Fruit fly (Drosophila melanogaster) whole organism, prepupa: ENCODE measurements around the gene CG2604.

ENCODE experiments used
- CG10669 ChIP-seq: fragments of 200-800 bp; sonication (Bioruptor generic); optimal IDR thresholded peaks from 3 replicates; lab custom pipeline; 2018; ENCODE audit warnings: missing biosample characterization, mild to moderate bottlenecking, missing genetic modification characterization, moderate library complexity
- CG11902 ChIP-seq: fragments of 200-800 bp; sonication (Bioruptor generic); optimal IDR thresholded peaks from 3 replicates; lab custom pipeline; 2016; ENCODE audit warnings: missing biosample characterization, missing genetic modification characterization
- CG16779 ChIP-seq: fragments of 200-800 bp; sonication (Bioruptor generic); optimal IDR thresholded peaks from 3 replicates; lab custom pipeline; 2017; ENCODE audit warnings: missing biosample characterization, mild to moderate bottlenecking, missing genetic modification characterization
- CG3032 ChIP-seq: fragments of 200-800 bp; optimal IDR thresholded peaks from 2 replicates; lab custom pipeline; 2019; ENCODE audit warnings: missing biosample characterization, mild to moderate bottlenecking, missing genetic modification characterization, moderate library complexity
- CG3919 ChIP-seq: fragments of 200-800 bp; sonication (Bioruptor generic); optimal IDR thresholded peaks from 3 replicates; lab custom pipeline; 2016; ENCODE audit warnings: missing biosample characterization, missing genetic modification characterization
- CG6163 ChIP-seq: fragments of 200-800 bp; sonication (Bioruptor generic); IDR thresholded peaks from 3 replicates; pipeline ENCODE4 v1.3.6; 2022; ENCODE audit warnings: missing biosample characterization, missing genetic modification characterization
- CG6276 ChIP-seq: fragments of 200-800 bp; sonication (Bioruptor generic); optimal IDR thresholded peaks from 2 replicates; lab custom pipeline; 2017; ENCODE audit warnings: missing biosample characterization, mild to moderate bottlenecking, missing genetic modification characterization
- CG6792 ChIP-seq: fragments of 200-800 bp; sonication (Bioruptor generic); optimal IDR thresholded peaks from 3 replicates; lab custom pipeline; 2016; ENCODE audit warnings: missing biosample characterization, missing genetic modification characterization
- CG6808 ChIP-seq: fragments of 200-800 bp; sonication (Bioruptor generic); optimal IDR thresholded peaks from 3 replicates; lab custom pipeline; 2017; ENCODE audit warnings: missing biosample characterization, missing genetic modification characterization, mild to moderate bottlenecking, moderate library complexity, missing genetic modification reagents
- CG6854 ChIP-seq: fragments of 200-800 bp; sonication (Bioruptor generic); optimal IDR thresholded peaks from 2 replicates; lab custom pipeline; 2017; ENCODE audit warnings: missing biosample characterization, mild to moderate bottlenecking, missing genetic modification characterization
- CG8119 ChIP-seq: fragments of 200-800 bp; sonication (Bioruptor generic); IDR thresholded peaks from 3 replicates; pipeline ENCODE4 v1.3.6; 2022; ENCODE audit warnings: missing biosample characterization, missing genetic modification characterization
- CG8632 ChIP-seq: fragments of 200-800 bp; sonication (Bioruptor generic); optimal IDR thresholded peaks from 3 replicates; lab custom pipeline; 2016; ENCODE audit warnings: missing biosample characterization, missing genetic modification characterization
- CG9139 ChIP-seq: fragments of 200-800 bp; sonication (Bioruptor generic); optimal IDR thresholded peaks from 3 replicates; lab custom pipeline; 2017; ENCODE audit warnings: missing biosample characterization, mild to moderate bottlenecking, missing genetic modification characterization
- Eip78C ChIP-seq: fragments of 200-800 bp; sonication (Bioruptor generic); peaks from one replicate; lab custom pipeline; 2016; ENCODE audit warnings: missing biosample characterization, missing genetic modification characterization
- Eip93F ChIP-seq: fragments of 200-800 bp; sonication (Bioruptor generic); optimal IDR thresholded peaks from 2 replicates; lab custom pipeline; 2016; ENCODE audit warnings: missing biosample characterization, mild to moderate bottlenecking, missing genetic modification characterization
- Ets21C ChIP-seq: fragments of 200-800 bp; sonication (Bioruptor generic); optimal IDR thresholded peaks from 3 replicates; lab custom pipeline; 2016; ENCODE audit warnings: missing biosample characterization, missing genetic modification characterization
- Ets96B ChIP-seq: fragments of 200-800 bp; optimal IDR thresholded peaks from 2 replicates; lab custom pipeline; 2019; ENCODE audit warnings: missing biosample characterization, mild to moderate bottlenecking, missing genetic modification characterization, moderate library complexity
- Gug ChIP-seq: fragments of 200-800 bp; sonication (Bioruptor generic); IDR thresholded peaks from 2 replicates; pipeline ENCODE4 v1.3.6; 2022; ENCODE audit warnings: missing biosample characterization, missing genetic modification characterization
- Hr39 ChIP-seq: fragments of 200-800 bp; sonication (Bioruptor generic); optimal IDR thresholded peaks from 2 replicates; lab custom pipeline; 2016; ENCODE audit warnings: missing biosample characterization, missing genetic modification characterization
- Hr4 ChIP-seq: fragments of 200-800 bp; sonication (Bioruptor generic); optimal IDR thresholded peaks from 3 replicates; lab custom pipeline; 2016; ENCODE audit warnings: missing biosample characterization, missing genetic modification characterization
- Lpt ChIP-seq: fragments of 200-800 bp; sonication (Bioruptor generic); optimal IDR thresholded peaks from 3 replicates; lab custom pipeline; 2016; ENCODE audit warnings: missing biosample characterization, missing genetic modification characterization
- Met ChIP-seq: fragments of 200-800 bp; sonication (Bioruptor generic); optimal IDR thresholded peaks from 3 replicates; lab custom pipeline; 2016; ENCODE audit warnings: missing biosample characterization, missing genetic modification characterization
- Sox102F ChIP-seq: fragments of 200-800 bp; sonication (Bioruptor generic); optimal IDR thresholded peaks from 2 replicates; lab custom pipeline; 2016; ENCODE audit warnings: missing biosample characterization, mild to moderate bottlenecking, missing genetic modification characterization
- Sox15 ChIP-seq: fragments of 200-800 bp; sonication (Bioruptor generic); optimal IDR thresholded peaks from 3 replicates; lab custom pipeline; 2016; ENCODE audit warnings: missing biosample characterization, missing genetic modification characterization
- achi ChIP-seq: fragments of 200-800 bp; sonication (Bioruptor generic); optimal IDR thresholded peaks from 3 replicates; lab custom pipeline; 2016; ENCODE audit warnings: missing biosample characterization, missing genetic modification characterization
- acj6 ChIP-seq: fragments of 200-800 bp; sonication (Bioruptor generic); optimal IDR thresholded peaks from 3 replicates; lab custom pipeline; 2016; ENCODE audit warnings: missing biosample characterization, missing genetic modification characterization
- cyc ChIP-seq: fragments of 200-800 bp; sonication (Bioruptor generic); optimal IDR thresholded peaks from 3 replicates; lab custom pipeline; 2016; ENCODE audit warnings: missing biosample characterization, missing genetic modification characterization
- dac ChIP-seq: fragments of 200-800 bp; sonication (Bioruptor generic); optimal IDR thresholded peaks from 2 replicates; lab custom pipeline; 2017; ENCODE audit warnings: missing biosample characterization, mild to moderate bottlenecking, missing genetic modification characterization
- dsx ChIP-seq: fragments of 200-800 bp; optimal IDR thresholded peaks from 3 replicates; lab custom pipeline; 2019; ENCODE audit warnings: missing biosample characterization, mild to moderate bottlenecking, missing genetic modification characterization, moderate library complexity; ENCODE audit not compliant: poor library complexity, severe bottlenecking
- eg ChIP-seq: fragments of 200-800 bp; sonication (Bioruptor generic); IDR thresholded peaks from 3 replicates; pipeline ENCODE4 v1.3.6; 2022; ENCODE audit warnings: missing biosample characterization, missing genetic modification characterization
- fkh ChIP-seq: fragments of 200-800 bp; sonication (Bioruptor generic); optimal IDR thresholded peaks from 3 replicates; lab custom pipeline; 2017; ENCODE audit warnings: missing biosample characterization, mild to moderate bottlenecking, missing genetic modification characterization, moderate library complexity
- lz ChIP-seq: fragments of 200-800 bp; sonication (Bioruptor generic); optimal IDR thresholded peaks from 3 replicates; lab custom pipeline; 2016; ENCODE audit warnings: missing biosample characterization, missing genetic modification characterization
- net ChIP-seq: fragments of 200-800 bp; sonication (Bioruptor generic); optimal IDR thresholded peaks from 3 replicates; lab custom pipeline; 2016; ENCODE audit warnings: missing biosample characterization, missing genetic modification characterization
- pdm3 ChIP-seq: fragments of 200-800 bp; sonication (Bioruptor generic); optimal IDR thresholded peaks from 3 replicates; lab custom pipeline; 2016; ENCODE audit warnings: missing biosample characterization, missing genetic modification characterization
- spab ChIP-seq: fragments of 200-800 bp; sonication (Bioruptor generic); optimal IDR thresholded peaks from 2 replicates; lab custom pipeline; 2017; ENCODE audit warnings: missing biosample characterization, mild to moderate bottlenecking, missing genetic modification characterization, missing genetic modification reagents
- ss ChIP-seq, 2 experiments: fragments of 200-800 bp; sonication (Bioruptor generic); optimal IDR thresholded peaks; 2 replicates in 1 of 2; 3 replicates in 1 of 2; lab custom pipeline; 2017 to 2018; ENCODE audit warnings: mild to moderate bottlenecking in 2 of 2, missing biosample characterization in 2 of 2, missing genetic modification characterization in 2 of 2, moderate library complexity in 1 of 2
- svp ChIP-seq: fragments of 200-800 bp; sonication (Bioruptor generic); peaks from one replicate; lab custom pipeline; 2016; ENCODE audit warnings: missing biosample characterization, missing genetic modification characterization
- topi ChIP-seq: fragments of 200-800 bp; sonication (Bioruptor generic); optimal IDR thresholded peaks from 3 replicates; lab custom pipeline; 2016; ENCODE audit warnings: missing biosample characterization, missing genetic modification characterization
- vri ChIP-seq: fragments of 200-800 bp; sonication (Bioruptor generic); optimal IDR thresholded peaks from 3 replicates; lab custom pipeline; 2016; ENCODE audit warnings: missing biosample characterization, mild to moderate bottlenecking, missing genetic modification characterization

The CG2604 gene

DNA sequence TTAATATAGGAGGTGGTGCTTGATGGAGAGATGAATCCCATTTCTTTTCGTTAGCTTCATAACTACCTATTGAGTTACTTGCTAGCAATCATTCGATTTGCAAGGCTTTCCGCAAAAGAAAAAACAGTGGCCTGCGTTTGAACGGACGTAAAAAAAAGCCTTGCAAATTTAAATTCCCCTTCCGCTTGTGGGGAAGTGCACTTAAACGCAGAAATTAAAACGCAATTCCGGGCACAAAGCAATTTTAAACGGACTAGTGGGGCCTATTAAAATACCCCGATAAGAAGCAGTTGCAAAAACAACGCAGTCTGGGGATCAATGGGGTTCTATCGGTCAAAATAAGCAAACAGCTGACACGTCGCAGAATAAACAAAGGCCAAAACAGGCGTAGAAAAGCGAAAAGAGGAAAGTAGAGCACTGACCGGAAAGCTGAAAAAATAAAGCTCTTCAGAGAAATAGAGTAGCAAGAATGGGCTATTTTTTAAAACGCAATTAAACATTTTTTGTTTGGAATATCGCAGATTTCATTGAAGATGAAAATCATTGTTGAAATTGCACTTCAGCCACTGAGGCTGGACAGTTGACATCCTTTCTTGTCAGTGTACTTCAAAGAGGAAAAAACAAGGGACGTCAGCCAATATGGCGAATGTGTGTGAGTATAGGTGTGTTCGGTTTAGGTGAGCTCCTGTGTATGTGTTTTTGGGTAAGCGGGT lies 27.5 kb upstream of the CG2604 start (continued):
- TF ChIP-seq eg (GFP tag; lab: Robert Waterston, UW) (peak; percentile 77), ss (GFP tag; optimal IDR thresholded peaks at IDR 0.05; lab: Kevin White, UChicago) (peak in 1 of 2 experiments; percentile 58), CG10669 (GFP tag; lab: Kevin White, UChicago) (peak; percentile 68), Ets21C (GFP tag; lab: Kevin White, UChicago) (peak; percentile 7), Hr39 (peak; percentile 71), CG6163 (GFP tag; lab: Robert Waterston, UW) (peak; percentile 82), net (GFP tag; lab: Kevin White, UChicago) (peak; percentile 65), pdm3 (peak; percentile 67), CG8119 (GFP tag; lab: Robert Waterston, UW) (peak; percentile 73; the same call in 2 of the 3 replicates), CG11902 (peak; percentile 24), Gug (peak; percentile 52), fkh (no peak), CG6854 (GFP tag; lab: Kevin White, UChicago) (no peak), Sox15 (GFP tag; lab: Kevin White, UChicago) (peak; percentile 6), dsx (GFP tag; lab: Kevin White, UChicago) (peak; percentile 7), dac (peak; percentile 62), CG6276 (GFP tag; lab: Kevin White, UChicago) (peak; percentile 38), Hr4 (GFP tag; lab: Kevin White, UChicago) (peak; percentile 76), achi (GFP tag; lab: Kevin White, UChicago) (peak; percentile 60), cyc (GFP tag; lab: Kevin White, UChicago) (peak; percentile 66), Eip78C (peak; percentile 81), Sox102F (peak; percentile 57), CG8632 (GFP tag; lab: Kevin White, UChicago) (peak; percentile 27), Eip93F (peak; percentile 14), CG6792 (GFP tag; lab: Kevin White, UChicago) (peak; percentile 57)

DNA sequence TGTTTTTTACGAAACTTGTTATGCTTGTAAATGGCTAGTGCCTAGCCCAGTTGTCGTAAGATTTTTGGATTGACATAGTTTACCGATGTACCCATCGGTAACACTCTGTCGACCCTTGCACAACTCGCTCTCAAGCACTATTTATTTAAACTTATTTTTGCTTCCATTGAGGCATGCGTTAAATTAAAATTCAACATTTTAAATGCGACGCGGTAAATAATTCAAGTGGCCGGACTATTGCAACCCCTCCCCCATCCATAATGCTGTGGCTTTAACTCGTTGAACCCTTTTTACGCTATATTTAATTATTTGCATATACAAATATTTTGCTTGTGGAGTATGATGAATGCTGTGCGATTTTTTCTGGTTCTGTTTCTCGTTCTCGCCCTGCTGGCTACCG lies 26.1 kb upstream of the CG2604 start:
- TF ChIP-seq Eip78C (peak; percentile 61), CG3032 (tag; lab: Kevin White, UChicago) (peak; percentile 6), spab (GFP tag; lab: Kevin White, UChicago) (no peak)

- TF ChIP-seq spab (GFP tag; lab: Kevin White, UChicago) (no peak), dac (no peak), Ets96B (tag; lab: Kevin White, UChicago) (no peak), CG6808 (GFP tag; lab: Kevin White, UChicago) (no peak), cyc (GFP tag; lab: Kevin White, UChicago) (no peak), CG3919 (no peak), Eip78C (peak; percentile 25), Met (no peak), pdm3 (no peak), Lpt (GFP tag; lab: Kevin White, UChicago) (no peak), lz (GFP tag; lab: Kevin White, UChicago) (no peak), fkh (no peak), Hr4 (GFP tag; lab: Kevin White, UChicago) (no peak), svp (GFP tag; lab: Kevin White, UChicago) (peak; percentile 86), CG6854 (GFP tag; lab: Kevin White, UChicago) (peak; percentile 20), acj6 (no peak), topi (GFP tag; lab: Kevin White, UChicago) (no peak), CG9139 (GFP tag; lab: Kevin White, UChicago) (no peak), vri (GFP tag; lab: Kevin White, UChicago) (peak; percentile 43), Eip93F (no peak), achi (GFP tag; lab: Kevin White, UChicago) (no peak), CG16779 (no peak)
Measured at dm6 chr3R:5246950-5247349, 23.8 kb upstream of the CG2604 start.
